Fruit fly (Drosophila melanogaster) whole organism, embryonic: ENCODE data around the gene CG13086.

Experiments
- Abd-B ChIP-seq: fragments of 200-800 bp; sonication (Bioruptor generic); optimal IDR thresholded peaks from 2 replicates; lab custom pipeline; 2018; ENCODE audit warnings: missing biosample characterization, mild to moderate bottlenecking, missing genetic modification characterization, moderate library complexity
- Bdp1 ChIP-seq: fragments of 200-800 bp; sonication (Bioruptor generic); optimal IDR thresholded peaks from 3 replicates; lab custom pipeline; 2016; ENCODE audit warnings: missing biosample characterization, missing genetic modification characterization
- Blimp-1 ChIP-seq: fragments of 200-800 bp; sonication (Bioruptor generic); optimal IDR thresholded peaks from 3 replicates; lab custom pipeline; 2018; ENCODE audit warnings: missing biosample characterization, missing genetic modification characterization, mild to moderate bottlenecking, moderate library complexity, missing genetic modification reagents
- CG10209 ChIP-seq: fragments of 200-800 bp; sonication (Bioruptor generic); optimal IDR thresholded peaks from 3 replicates; lab custom pipeline; 2017; ENCODE audit warnings: missing biosample characterization, mild to moderate bottlenecking, missing genetic modification characterization, missing genetic modification reagents
- CG10654 ChIP-seq: fragments of 200-800 bp; sonication (Bioruptor generic); optimal IDR thresholded peaks from 2 replicates; lab custom pipeline; 2016; ENCODE audit warnings: missing biosample characterization, missing genetic modification characterization
- CG10959 ChIP-seq: fragments of 200-800 bp; sonication (Bioruptor generic); IDR thresholded peaks from 2 replicates; pipeline ENCODE4 v1.3.6; 2022; ENCODE audit warnings: missing biosample characterization, missing genetic modification characterization
- CG11085 ChIP-seq: fragments of 200-800 bp; sonication (Bioruptor generic); IDR thresholded peaks from 2 replicates; pipeline ENCODE4 v1.3.6; 2022; ENCODE audit warnings: missing biosample characterization, missing genetic modification characterization
- CG11504 ChIP-seq: fragments of 200-800 bp; sonication (Bioruptor generic); optimal IDR thresholded peaks from 3 replicates; lab custom pipeline; 2019; ENCODE audit warnings: missing biosample characterization, mild to moderate bottlenecking, missing genetic modification characterization, moderate library complexity
- CG12104 ChIP-seq: fragments of 200-800 bp; sonication (Bioruptor generic); optimal IDR thresholded peaks from 3 replicates; lab custom pipeline; 2016; ENCODE audit warnings: missing biosample characterization, missing genetic modification characterization
- CG12659 ChIP-seq: fragments of 200-800 bp; sonication (Bioruptor generic); optimal IDR thresholded peaks from 3 replicates; lab custom pipeline; 2017; ENCODE audit warnings: mild to moderate bottlenecking, missing biosample characterization, missing genetic modification reagents, missing genetic modification characterization
- CG14710 ChIP-seq: fragments of 200-800 bp; sonication (Bioruptor generic); optimal IDR thresholded peaks from 3 replicates; lab custom pipeline; 2019; ENCODE audit warnings: missing biosample characterization, mild to moderate bottlenecking, missing genetic modification characterization, moderate library complexity
- CG16863 ChIP-seq: fragments of 200-800 bp; sonication (Bioruptor generic); optimal IDR thresholded peaks from 3 replicates; lab custom pipeline; 2016; ENCODE audit warnings: missing biosample characterization, missing genetic modification characterization
- CG17361 ChIP-seq: fragments of 200-800 bp; sonication (Bioruptor generic); IDR thresholded peaks from 3 replicates; pipeline ENCODE4 v1.3.6; 2022; ENCODE audit warnings: missing biosample characterization, missing genetic modification characterization
- CG17385 ChIP-seq: fragments of 200-800 bp; sonication (Bioruptor generic); optimal IDR thresholded peaks from 3 replicates; lab custom pipeline; 2018; ENCODE audit warnings: missing biosample characterization, mild to moderate bottlenecking, missing genetic modification characterization
- CG18262 ChIP-seq: fragments of 200-800 bp; optimal IDR thresholded peaks from 3 replicates; lab custom pipeline; 2019; ENCODE audit warnings: missing biosample characterization, mild to moderate bottlenecking, missing genetic modification characterization, moderate library complexity
- CG31441 ChIP-seq: fragments of 200-800 bp; sonication (Bioruptor generic); IDR thresholded peaks from 2 replicates; pipeline ENCODE4 v1.3.6; 2022; ENCODE audit warnings: missing biosample characterization, missing genetic modification characterization
- CG3838 ChIP-seq: fragments of 200-800 bp; sonication (Bioruptor generic); optimal IDR thresholded peaks from 3 replicates; lab custom pipeline; 2016; ENCODE audit warnings: missing biosample characterization, missing genetic modification characterization
- CG4328 ChIP-seq: fragments of 200-800 bp; sonication (Bioruptor generic); optimal IDR thresholded peaks from 3 replicates; lab custom pipeline; 2017; ENCODE audit warnings: missing biosample characterization, missing genetic modification reagents, missing genetic modification characterization
- CG4424 ChIP-seq: fragments of 200-800 bp; sonication (Bioruptor generic); optimal IDR thresholded peaks from 3 replicates; lab custom pipeline; 2016; ENCODE audit warnings: missing biosample characterization, missing genetic modification characterization
- CG6689 ChIP-seq: fragments of 200-800 bp; sonication (Bioruptor generic); IDR thresholded peaks from 2 replicates; pipeline ENCODE4 v1.3.6; 2022; ENCODE audit warnings: missing biosample characterization, missing genetic modification characterization
- CG6854 ChIP-seq: fragments of 200-800 bp; sonication (Bioruptor generic); optimal IDR thresholded peaks from 3 replicates; lab custom pipeline; 2017; ENCODE audit warnings: missing biosample characterization, mild to moderate bottlenecking, missing genetic modification characterization
- CG7839 ChIP-seq: fragments of 200-800 bp; sonication (Bioruptor generic); optimal IDR thresholded peaks from 3 replicates; lab custom pipeline; 2018; ENCODE audit warnings: missing biosample characterization, mild to moderate bottlenecking, missing genetic modification characterization, moderate library complexity
- CG8290 ChIP-seq, 3 experiments: fragments of 200-800 bp; sonication (Bioruptor generic); optimal IDR thresholded peaks; 2 replicates each; lab custom pipeline; 2016 to 2019; ENCODE audit warnings: missing biosample characterization in 3 of 3, missing genetic modification characterization in 3 of 3, mild to moderate bottlenecking in 2 of 3, moderate library complexity in 1 of 3
- CG8944 ChIP-seq: fragments of 200-800 bp; sonication (Bioruptor generic); optimal IDR thresholded peaks from 3 replicates; lab custom pipeline; 2016; ENCODE audit warnings: missing biosample characterization, missing genetic modification characterization
- CTCF ChIP-seq: fragments of 200-800 bp; sonication (Bioruptor generic); optimal IDR thresholded peaks from 2 replicates; lab custom pipeline; 2017; ENCODE audit warnings: missing biosample characterization, mild to moderate bottlenecking, missing genetic modification characterization, moderate library complexity
- D19A ChIP-seq: fragments of 200-800 bp; optimal IDR thresholded peaks from 3 replicates; lab custom pipeline; 2019; ENCODE audit warnings: missing biosample characterization, mild to moderate bottlenecking, missing genetic modification characterization, moderate library complexity
- Dfd ChIP-seq, 2 experiments: fragments of >200 bp; optimal IDR thresholded peaks; 2 replicates each; lab custom pipeline; 2017; ENCODE audit warnings: missing biosample characterization in 2 of 2, missing genetic modification characterization in 2 of 2
- ERR ChIP-seq: fragments of 200-800 bp; sonication (Bioruptor generic); optimal IDR thresholded peaks from 2 replicates; lab custom pipeline; 2016; ENCODE audit warnings: missing biosample characterization, missing genetic modification characterization
- H15 ChIP-seq: fragments of 200-800 bp; sonication (Bioruptor generic); IDR thresholded peaks from 3 replicates; pipeline ENCODE4 v1.3.6; 2022; ENCODE audit warnings: missing biosample characterization, missing genetic modification characterization
- Hsf ChIP-seq: fragments of 200-800 bp; sonication (Bioruptor generic); optimal IDR thresholded peaks from 3 replicates; lab custom pipeline; 2016; ENCODE audit warnings: missing biosample characterization, missing genetic modification characterization
- MTF-1 ChIP-seq: fragments of 200-800 bp; sonication (Bioruptor generic); optimal IDR thresholded peaks from 2 replicates; lab custom pipeline; 2018; ENCODE audit warnings: missing biosample characterization, mild to moderate bottlenecking, missing genetic modification characterization, borderline replicate concordance
- Myb ChIP-seq: fragments of 200-800 bp; sonication (Bioruptor generic); optimal IDR thresholded peaks from 2 replicates; lab custom pipeline; 2016; ENCODE audit warnings: missing biosample characterization, missing genetic modification characterization
- NfI ChIP-seq: fragments of 200-800 bp; sonication (Bioruptor generic); optimal IDR thresholded peaks from 3 replicates; lab custom pipeline; 2018; ENCODE audit warnings: missing biosample characterization, mild to moderate bottlenecking, missing genetic modification characterization, moderate library complexity
- Oli ChIP-seq: fragments of 200-800 bp; sonication (Bioruptor generic); optimal IDR thresholded peaks from 2 replicates; lab custom pipeline; 2018; ENCODE audit warnings: missing biosample characterization, mild to moderate bottlenecking, missing genetic modification characterization, moderate library complexity
- PHDP ChIP-seq: fragments of 200-800 bp; sonication (Bioruptor generic); optimal IDR thresholded peaks from 3 replicates; lab custom pipeline; 2018; ENCODE audit warnings: missing biosample characterization, mild to moderate bottlenecking, missing genetic modification characterization, moderate library complexity
- Rfx ChIP-seq: fragments of 200-800 bp; sonication (Bioruptor generic); IDR thresholded peaks from 2 replicates; pipeline ENCODE4 v1.3.6; 2022; ENCODE audit warnings: missing biosample characterization, missing genetic modification characterization
- cg ChIP-seq: fragments of 200-800 bp; sonication (Bioruptor generic); optimal IDR thresholded peaks from 3 replicates; lab custom pipeline; 2019; ENCODE audit warnings: missing biosample characterization, mild to moderate bottlenecking, missing genetic modification characterization, moderate library complexity
- fd3F ChIP-seq: fragments of 200-800 bp; sonication (Bioruptor generic); optimal IDR thresholded peaks from 2 replicates; lab custom pipeline; 2018; ENCODE audit warnings: missing biosample characterization, mild to moderate bottlenecking, missing genetic modification characterization, moderate library complexity
- ftz-f1 ChIP-seq: fragments of 200-800 bp; sonication (Bioruptor generic); optimal IDR thresholded peaks from 2 replicates; lab custom pipeline; 2016; ENCODE audit warnings: missing biosample characterization, missing genetic modification characterization
- gcm ChIP-seq: fragments of 200-800 bp; sonication (Bioruptor generic); optimal IDR thresholded peaks from 2 replicates; lab custom pipeline; 2019; ENCODE audit warnings: missing biosample characterization, mild to moderate bottlenecking, missing genetic modification characterization, moderate library complexity
- gem ChIP-seq: fragments of 200-800 bp; sonication (Bioruptor generic); optimal IDR thresholded peaks from 2 replicates; lab custom pipeline; 2019; ENCODE audit warnings: missing biosample characterization, mild to moderate bottlenecking, missing genetic modification characterization, moderate library complexity
- grau ChIP-seq: fragments of 200-800 bp; optimal IDR thresholded peaks from 3 replicates; lab custom pipeline; 2019; ENCODE audit warnings: missing biosample characterization, mild to moderate bottlenecking, missing genetic modification characterization, moderate library complexity
- lmd ChIP-seq: fragments of 200-800 bp; sonication (Bioruptor generic); IDR thresholded peaks from 2 replicates; pipeline ENCODE4 v1.3.6; 2022; ENCODE audit warnings: missing biosample characterization, missing genetic modification characterization
- lov ChIP-seq, 2 experiments: fragments of 200-800 bp in 1 of 2; fragments of >200 bp in 1 of 2; sonication (Bioruptor generic) in 1 of 2; IDR thresholded peaks in 1 of 2; optimal IDR thresholded peaks in 1 of 2; 2 replicates in 1 of 2; 3 replicates in 1 of 2; pipeline versions ENCODE4 v1.3.6 to Lab custom; 2017 to 2022; ENCODE audit warnings: missing biosample characterization in 1 of 2, missing genetic modification characterization in 1 of 2
- pita ChIP-seq: fragments of 200-800 bp; sonication (Bioruptor generic); optimal IDR thresholded peaks from 2 replicates; lab custom pipeline; 2017; ENCODE audit warnings: missing biosample characterization, mild to moderate bottlenecking, missing genetic modification characterization
- row ChIP-seq: fragments of 200-800 bp; sonication (Bioruptor generic); IDR thresholded peaks from 3 replicates; pipeline ENCODE4 v1.3.6; 2022; ENCODE audit warnings: missing biosample characterization, missing genetic modification characterization
- salm ChIP-seq: fragments of 200-800 bp; sonication (Bioruptor generic); optimal IDR thresholded peaks from 2 replicates; lab custom pipeline; 2018; ENCODE audit warnings: missing biosample characterization, mild to moderate bottlenecking, missing genetic modification characterization
- stc ChIP-seq: fragments of 200-800 bp; sonication (Bioruptor generic); IDR thresholded peaks from 2 replicates; pipeline ENCODE4 v1.3.6; 2022; ENCODE audit warnings: missing biosample characterization, missing genetic modification characterization
- tio ChIP-seq: fragments of 200-800 bp; sonication (Bioruptor generic); optimal IDR thresholded peaks from 2 replicates; lab custom pipeline; 2017; ENCODE audit warnings: missing biosample characterization, missing genetic modification characterization, inconsistent platforms
- trh ChIP-seq: fragments of 200-800 bp; sonication (Bioruptor generic); optimal IDR thresholded peaks from 2 replicates; lab custom pipeline; 2016; ENCODE audit warnings: missing biosample characterization, missing genetic modification characterization
- unpg ChIP-seq: fragments of 200-800 bp; sonication (Bioruptor generic); optimal IDR thresholded peaks from 3 replicates; lab custom pipeline; 2018; ENCODE audit warnings: missing biosample characterization, mild to moderate bottlenecking, missing genetic modification characterization, moderate library complexity

The CG13086 gene

DNA sequence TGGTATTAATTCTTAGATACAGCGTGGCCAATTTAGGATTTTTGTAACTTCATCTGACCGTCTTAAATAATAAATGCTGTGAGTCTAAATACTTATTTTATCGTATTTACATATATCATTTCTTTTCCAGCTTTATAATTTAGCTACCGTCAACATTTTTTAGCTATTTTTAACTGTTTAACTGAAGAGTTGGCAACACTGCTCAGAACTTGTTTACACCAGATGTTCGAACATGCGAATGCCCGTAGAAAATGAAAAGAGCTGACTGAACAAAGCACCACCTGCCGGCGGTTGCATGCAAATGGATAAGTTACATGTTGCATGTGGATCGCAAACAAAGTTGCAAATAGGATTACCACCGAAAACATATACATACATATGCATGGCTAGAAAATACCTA is 645 bp upstream of the CG13086 start (continued):
- TF ChIP-seq CTCF (peak; percentile 93), NfI (GFP tag; lab: Kevin White, UChicago) (peak; percentile 32), trh (GFP tag; lab: Kevin White, UChicago) (no peak), CG12659 (GFP tag; lab: Kevin White, UChicago) (peak; percentile 19), salm (tag; lab: Kevin White, UChicago) (no peak), CG12104 (GFP tag; lab: Kevin White, UChicago) (no peak), Blimp-1 (no peak), MTF-1 (peak; percentile 24), pita (GFP tag; lab: Kevin White, UChicago) (no peak), CG3838 (GFP tag; lab: Kevin White, UChicago) (peak; percentile 98), CG4328 (GFP tag; lab: Kevin White, UChicago) (no peak), CG17385 (GFP tag; lab: Kevin White, UChicago) (peak; percentile 6), CG10959 (GFP tag; lab: Robert Waterston, UW) (no peak), Myb (no peak), stc (GFP tag; lab: Robert Waterston, UW) (no peak), CG14710 (peak; percentile 5), Abd-B (no peak), CG6689 (GFP tag; lab: Robert Waterston, UW) (0 out of 2 replicates have a peak, but pooled peaks have one; percentile 19), lmd (no peak), cg (GFP tag; lab: Kevin White, UChicago) (no peak), row (GFP tag; lab: Robert Waterston, UW) (peak; percentile 77), CG6854 (GFP tag; lab: Kevin White, UChicago) (no peak), CG7839 (tag; lab: Kevin White, UChicago) (peak; percentile 35), tio (no peak), fd3F (GFP tag; lab: Kevin White, UChicago) (no peak), CG10209 (no peak), CG8290 (GFP tag; optimal IDR thresholded peaks at IDR 0.05; lab: Kevin White, UChicago) (no peak), CG8290 (tag; optimal IDR thresholded peaks at IDR 0.05; lab: Kevin White, UChicago) (peak in 1 of 2 experiments; percentile 53), Bdp1 (GFP tag; lab: Kevin White, UChicago) (no peak), lov (optimal IDR thresholded peaks at IDR 0.05; lab: Kevin White, UChicago) (no peak), lov (GFP tag; IDR thresholded peaks at IDR 0.05; lab: Robert Waterston, UW) (no peak), CG17361 (GFP tag; lab: Robert Waterston, UW) (peak; percentile 25; the same call in 1 of the 3 replicates), Hsf (no peak), unpg (GFP tag; lab: Kevin White, UChicago) (peak; percentile 17), CG10654 (GFP tag; lab: Kevin White, UChicago) (no peak), CG31441 (GFP tag; lab: Robert Waterston, UW) (0 out of 2 replicates have a peak, but pooled peaks have one; percentile 14), CG4424 (GFP tag; lab: Kevin White, UChicago) (no peak), CG11504 (tag; lab: Kevin White, UChicago) (peak; percentile 87), CG11085 (GFP tag; lab: Robert Waterston, UW) (no peak), PHDP (tag; lab: Kevin White, UChicago) (no peak), D19A (tag; lab: Kevin White, UChicago) (peak; percentile 20), ERR (no peak), Oli (tag; lab: Kevin White, UChicago) (no peak), CG16863 (GFP tag; lab: Kevin White, UChicago) (no peak), grau (peak; percentile 5), CG8944 (GFP tag; lab: Kevin White, UChicago) (no peak), Rfx (GFP tag; lab: Robert Waterston, UW) (peak; percentile 10; the same call in 1 of the 2 replicates), ftz-f1 (no peak), gem (tag; lab: Kevin White, UChicago) (peak; percentile 47), gcm (GFP tag; lab: Kevin White, UChicago) (peak; percentile 7), CG18262 (peak; percentile 4), H15 (GFP tag; lab: Robert Waterston, UW) (no peak), Dfd (GFP tag; optimal IDR thresholded peaks at IDR 0.05; lab: Kevin White, UChicago) (no peak)
